Fruit fly (Drosophila melanogaster): ENCODE results near the gene CG7634.

DNA sequence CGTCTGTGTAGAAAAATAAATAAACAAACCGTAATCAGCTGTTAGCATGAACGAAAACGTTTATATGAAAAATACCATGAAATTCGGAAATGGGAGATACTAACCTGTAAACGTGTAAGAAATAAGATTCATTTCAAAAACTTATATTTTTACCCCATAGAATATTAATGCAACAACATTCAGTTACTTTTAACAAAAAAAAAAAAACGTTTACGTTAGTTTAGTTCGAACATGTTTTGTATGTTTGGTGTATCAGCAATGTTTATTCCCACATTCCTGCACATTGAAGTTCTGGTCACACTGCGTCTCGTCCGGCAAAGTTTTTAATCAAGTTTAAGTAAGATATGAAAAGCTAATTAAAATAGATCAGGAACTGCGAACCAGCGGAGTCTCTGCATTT is 52.1 kb downstream of the CG7634 start, which contains the start of the genes S1P and CG11307:
- TF ChIP-seq pan (optimal IDR thresholded peaks at IDR 0.05) (no peak), usp (GFP tag; optimal IDR thresholded peaks at IDR 0.05) (no peak), CG8478 (optimal IDR thresholded peaks at IDR 0.05) (no peak), psq (optimal IDR thresholded peaks at IDR 0.05) (no peak)

All from whole organism.